Fruit fly (Drosophila melanogaster) whole organism: ENCODE results near the gene CG32032.

ENCODE experiments used
- CG8478 ChIP-seq: fragments of >200 bp; optimal IDR thresholded peaks from 2 replicates; lab custom pipeline; 2018; ENCODE audit warnings: inconsistent platforms
- Dll ChIP-seq: fragments of >200 bp; optimal IDR thresholded peaks from 2 replicates; lab custom pipeline; 2017
- EcR ChIP-seq, 2 experiments: fragments of >200 bp; optimal IDR thresholded peaks; 2 replicates each; lab custom pipeline; 2017; ENCODE audit warnings: missing biosample characterization in 2 of 2, missing genetic modification characterization in 2 of 2, missing genetic modification reagents in 2 of 2
- pan ChIP-seq: fragments of >200 bp; optimal IDR thresholded peaks from 2 replicates; lab custom pipeline; 2017
- psq ChIP-seq: fragments of >200 bp; optimal IDR thresholded peaks from 2 replicates; lab custom pipeline; 2017
- usp ChIP-seq: fragments of >200 bp; optimal IDR thresholded peaks from 2 replicates; lab custom pipeline; 2017; ENCODE audit warnings: missing biosample characterization, missing genetic modification characterization, mixed read lengths

Gene CG32032

dm6 chr3L:9136976-9137954 lies 44.4 kb downstream of the CG32032 start, which contains the start of the genes Use1 and nwk:
Gene Use1, minus strand, starts transcription at chr3L:9137181.
Gene nwk, plus strand, starts transcription at chr3L:9137860.
- TF ChIP-seq usp (no peak), psq (lab: Kevin White, UChicago) (no peak), CG8478 (lab: Kevin White, UChicago) (no peak), Dll (lab: Kevin White, UChicago) (no peak), EcR (GFP tag; optimal IDR thresholded peaks at IDR 0.05; lab: Kevin White, UChicago) (no peak), pan (lab: Kevin White, UChicago) (no peak)

DNA sequence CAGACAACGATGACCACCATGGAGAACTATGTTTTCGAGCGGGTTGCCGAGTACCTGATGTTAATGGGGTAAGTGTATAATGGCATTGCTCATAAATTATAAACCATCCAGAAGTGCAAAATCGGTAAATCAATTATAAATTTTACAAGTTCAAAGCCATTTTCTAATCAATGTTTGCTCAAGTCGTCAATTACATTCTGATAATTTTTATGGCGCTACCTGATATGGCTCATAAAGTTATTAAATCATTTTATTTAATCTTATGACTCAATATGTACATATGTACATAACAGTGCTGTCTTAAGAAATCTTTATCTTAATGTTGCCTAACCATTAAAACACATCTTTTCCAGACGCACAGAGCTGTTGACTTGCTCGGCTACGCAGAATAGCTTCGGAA lies 46.7 kb downstream of the CG32032 start:
- TF ChIP-seq CG8478 (lab: Kevin White, UChicago) (no peak), usp (no peak), EcR (GFP tag; optimal IDR thresholded peaks at IDR 0.05; lab: Kevin White, UChicago) (no peak), pan (lab: Kevin White, UChicago) (no peak), psq (lab: Kevin White, UChicago) (no peak), Dll (lab: Kevin White, UChicago) (no peak)

DNA sequence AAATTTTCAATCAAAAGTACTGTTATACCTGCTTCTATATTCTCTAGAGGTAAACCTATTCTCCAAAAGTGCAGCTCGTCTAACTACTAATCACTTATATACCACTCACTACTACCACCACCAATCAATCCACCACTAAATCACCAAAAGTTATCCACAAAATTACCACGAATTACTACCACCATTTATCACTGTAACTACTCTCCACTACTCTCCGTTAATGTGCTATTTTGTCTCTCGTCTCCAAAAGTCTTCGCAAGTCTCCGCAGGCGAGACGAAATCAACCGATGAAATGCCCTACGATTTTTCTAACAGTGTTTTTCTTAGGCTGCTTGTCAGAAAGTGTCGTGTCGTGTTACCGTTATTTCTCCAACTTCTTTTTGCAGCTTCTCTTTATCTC lies 49.1 kb downstream of the CG32032 start:
- no peak for TF ChIP-seq EcR (GFP tag; optimal IDR thresholded peaks at IDR 0.05; lab: Kevin White, UChicago)
- no peak for TF ChIP-seq psq (lab: Kevin White, UChicago)
- no peak for TF ChIP-seq usp
- TF ChIP-seq pan (lab: Kevin White, UChicago): no peak
- TF ChIP-seq CG8478 (lab: Kevin White, UChicago): no peak
- no peak for TF ChIP-seq Dll (lab: Kevin White, UChicago)
